Worm (Caenorhabditis elegans) whole organism, L3 larva: ENCODE measurements around the gene F35C11.2.

Experiments used
- aly-2 ChIP-seq: fragments of 150-350 bp; optimal IDR thresholded peaks from 2 replicates; lab custom pipeline; 2014; ENCODE audit warnings: missing biosample characterization, missing genetic modification characterization
- ceh-82 ChIP-seq: fragments of 150-350 bp; optimal IDR thresholded peaks from 2 replicates; lab custom pipeline; 2014; ENCODE audit warnings: missing biosample characterization, missing genetic modification characterization
- ceh-9 ChIP-seq: sonication (generic microtip); optimal IDR thresholded peaks from 2 replicates; lab custom pipeline; 2018; ENCODE audit warnings: missing biosample characterization, missing genetic modification characterization
- daf-12 ChIP-seq: fragments of 150-350 bp; optimal IDR thresholded peaks from 2 replicates; lab custom pipeline; 2014; ENCODE audit warnings: missing biosample characterization, missing genetic modification reagents, missing genetic modification characterization
- egl-27 ChIP-seq: sonication (generic microtip); optimal IDR thresholded peaks from 4 replicates; lab custom pipeline; 2017; ENCODE audit warnings: missing biosample characterization, missing genetic modification reagents, missing genetic modification characterization
- egl-5 ChIP-seq: fragments of 150-350 bp; optimal IDR thresholded peaks from 2 replicates; lab custom pipeline; 2017; ENCODE audit warnings: missing biosample characterization, missing genetic modification reagents, missing genetic modification characterization, inconsistent platforms
- elt-1 ChIP-seq: fragments of 150-350 bp; optimal IDR thresholded peaks from 2 replicates; lab custom pipeline; 2014; ENCODE audit warnings: missing biosample characterization, missing genetic modification characterization
- elt-2 ChIP-seq: sonication (generic microtip); optimal IDR thresholded peaks from 2 replicates; lab custom pipeline; 2016; ENCODE audit warnings: missing genetic modification reagents, mild to moderate bottlenecking, missing genetic modification characterization, missing compliant biosample characterization
- elt-3 ChIP-seq, 3 experiments: fragments of 150-350 bp in 1 of 3; sonication (generic microtip) in 2 of 3; optimal IDR thresholded peaks; 2 replicates in 2 of 3; 4 replicates in 1 of 3; lab custom pipeline; 2014 to 2017; ENCODE audit warnings: missing biosample characterization in 3 of 3, missing genetic modification characterization in 3 of 3
- fkh-10 ChIP-seq: sonication (generic microtip); optimal IDR thresholded peaks from 2 replicates; lab custom pipeline; 2017; ENCODE audit warnings: missing biosample characterization, missing genetic modification reagents, missing genetic modification characterization
- fos-1 ChIP-seq: fragments of 150-350 bp; optimal IDR thresholded peaks from 2 replicates; lab custom pipeline; 2014; ENCODE audit warnings: missing biosample characterization, missing genetic modification characterization
- hmg-11 ChIP-seq: sonication (generic microtip); optimal IDR thresholded peaks from 2 replicates; lab custom pipeline; 2016; ENCODE audit warnings: missing genetic modification characterization, missing compliant biosample characterization
- lin-39 ChIP-seq: fragments of 150-350 bp; optimal IDR thresholded peaks from 2 replicates; lab custom pipeline; 2018; ENCODE audit warnings: missing biosample characterization, missing genetic modification reagents, missing genetic modification characterization
- lsy-12 ChIP-seq: sonication (generic microtip); optimal IDR thresholded peaks from 2 replicates; lab custom pipeline; 2016; ENCODE audit warnings: mild to moderate bottlenecking, missing genetic modification characterization, missing compliant biosample characterization
- mml-1 ChIP-seq: fragments of 150-350 bp; sonication (generic microtip); optimal IDR thresholded peaks from 3 replicates; lab custom pipeline; 2014; ENCODE audit warnings: missing biosample characterization, missing genetic modification characterization
- nfya-1 ChIP-seq: sonication (generic microtip); optimal IDR thresholded peaks from 2 replicates; lab custom pipeline; 2017; ENCODE audit warnings: missing genetic modification characterization, mild to moderate bottlenecking, missing compliant biosample characterization, antibody characterized with exemption, moderate library complexity; ENCODE audit not compliant: insufficient read depth
- nhr-11 ChIP-seq: fragments of 150-350 bp; optimal IDR thresholded peaks from 2 replicates; lab custom pipeline; 2014; ENCODE audit warnings: missing biosample characterization, missing genetic modification characterization
- nhr-12 ChIP-seq: fragments of 150-350 bp; optimal IDR thresholded peaks from 2 replicates; lab custom pipeline; 2014; ENCODE audit warnings: missing biosample characterization, missing genetic modification characterization
- nhr-237 ChIP-seq: fragments of 150-350 bp; optimal IDR thresholded peaks from 2 replicates; lab custom pipeline; 2014; ENCODE audit warnings: missing biosample characterization, missing genetic modification characterization
- nhr-25 ChIP-seq: sonication (generic microtip); optimal IDR thresholded peaks from 2 replicates; lab custom pipeline; 2017; ENCODE audit warnings: missing biosample characterization, missing genetic modification characterization
- nhr-67 ChIP-seq: fragments of 150-350 bp; optimal IDR thresholded peaks from 2 replicates; lab custom pipeline; 2014; ENCODE audit warnings: missing biosample characterization, missing genetic modification characterization
- nhr-76 ChIP-seq: fragments of 150-350 bp; sonication (generic microtip); optimal IDR thresholded peaks from 5 replicates; lab custom pipeline; 2014; ENCODE audit warnings: missing biosample characterization, missing genetic modification characterization
- pha-4 ChIP-seq: fragments of 150-350 bp; optimal IDR thresholded peaks from 2 replicates; lab custom pipeline; 2014; ENCODE audit warnings: missing biosample characterization, missing genetic modification reagents, missing genetic modification characterization
- pqm-1 ChIP-seq: fragments of 150-350 bp; optimal IDR thresholded peaks from 2 replicates; lab custom pipeline; 2017; ENCODE audit warnings: missing biosample characterization, missing genetic modification characterization, inconsistent platforms
- skn-1 ChIP-seq: fragments of 150-350 bp; optimal IDR thresholded peaks from 2 replicates; lab custom pipeline; 2014; ENCODE audit warnings: missing biosample characterization, missing genetic modification characterization
- tbx-2 ChIP-seq: sonication (generic microtip); optimal IDR thresholded peaks from 2 replicates; lab custom pipeline; 2016; ENCODE audit warnings: mild to moderate bottlenecking, missing genetic modification characterization, missing compliant biosample characterization
- unc-39 ChIP-seq: sonication (generic microtip); optimal IDR thresholded peaks from 4 replicates; lab custom pipeline; 2017; ENCODE audit warnings: missing biosample characterization, missing genetic modification characterization
- unc-62 ChIP-seq: fragments of 150-350 bp; sonication (generic microtip); optimal IDR thresholded peaks from 4 replicates; lab custom pipeline; 2014; ENCODE audit warnings: missing biosample characterization, missing genetic modification reagents, missing genetic modification characterization
- zag-1 ChIP-seq: fragments of 150-350 bp; optimal IDR thresholded peaks from 2 replicates; lab custom pipeline; 2014; ENCODE audit warnings: missing biosample characterization, missing genetic modification characterization
- ztf-11 ChIP-seq: fragments of 150-350 bp; optimal IDR thresholded peaks from 2 replicates; lab custom pipeline; 2014; ENCODE audit warnings: missing biosample characterization, missing genetic modification characterization

Gene F35C11.2

DNA sequence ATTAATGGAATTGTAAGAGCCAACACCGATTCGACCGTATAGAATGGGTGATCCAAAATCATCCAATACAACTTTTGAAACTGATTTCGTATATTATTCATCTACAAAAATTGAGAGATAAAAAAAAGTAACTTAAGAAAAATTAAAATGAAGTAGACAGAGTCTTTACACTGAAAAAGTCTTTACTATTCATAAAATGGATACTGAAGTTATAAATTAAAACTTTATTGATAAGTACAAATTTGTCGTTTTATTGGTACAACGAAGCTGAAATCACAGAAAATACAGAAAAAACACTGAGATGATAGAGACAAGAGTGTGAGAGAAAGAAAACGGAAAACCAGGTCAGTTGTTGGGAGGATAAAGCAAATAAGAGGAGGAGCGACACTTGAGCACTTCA, 34.3 kb downstream of the F35C11.2 start, which contains the start of gene M110.10:
Gene M110.10 (minus strand): TSS at position 101 of the 400 bp plus-strand sequence.
- TF ChIP-seq pha-4 (tag; lab: Kevin White, UChicago) (peak; percentile 7), unc-39 (tag; lab: Kevin White, UChicago) (no peak)

DNA sequence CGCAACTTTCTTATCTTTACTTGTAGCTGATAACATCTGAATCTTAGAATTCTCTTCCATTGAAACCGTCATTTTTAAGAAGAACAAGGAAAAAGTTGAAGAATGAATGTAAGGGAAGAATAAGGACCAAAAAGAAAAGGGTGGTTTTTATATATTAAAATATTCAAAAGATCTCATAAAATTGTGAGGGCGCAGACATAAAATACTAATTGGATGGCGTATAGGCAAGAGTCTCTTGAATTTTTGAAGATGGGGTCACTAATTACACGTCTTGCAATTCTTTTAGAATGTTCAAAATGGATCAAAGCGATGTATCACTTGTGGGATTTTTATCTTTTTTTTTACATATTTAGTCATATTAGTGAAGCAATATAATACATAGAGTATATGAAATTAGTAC, 36.0 kb downstream of the F35C11.2 start, which contains the start of gene twk-3:
Gene twk-3 (minus strand): TSS at position 101 of the 400 bp plus-strand sequence.
- TF ChIP-seq tbx-2 (tag; lab: Kevin White, UChicago) (no peak), nhr-12 (tag; lab: Kevin White, UChicago) (no peak), ztf-11 (tag; lab: Kevin White, UChicago) (no peak), elt-3 (tag; optimal IDR thresholded peaks at IDR 0.05; lab: Kevin White, UChicago) (no peak)

DNA sequence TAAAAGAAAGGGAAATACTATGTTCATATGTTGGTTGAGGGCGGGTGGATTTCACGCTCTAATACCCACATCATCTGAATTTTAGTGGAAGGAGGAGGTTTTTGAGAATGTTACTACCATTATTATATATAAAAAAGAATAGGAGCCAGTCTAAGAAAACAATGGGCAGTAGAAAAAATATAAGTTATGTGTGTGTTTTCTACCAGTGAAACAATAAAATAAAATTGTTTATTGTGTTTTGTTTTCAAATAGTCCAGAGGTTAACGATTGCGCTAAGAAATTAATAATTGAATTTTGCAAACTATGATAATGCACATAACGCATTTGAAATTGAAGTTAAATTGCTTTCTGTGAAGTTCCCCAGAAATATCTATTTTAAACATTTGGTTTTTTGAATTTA, 39.2 kb downstream of the F35C11.2 start, which contains the start of gene M110.8:
Gene M110.8 (minus strand): TSS at position 101 of the 400 bp plus-strand sequence.
- TF ChIP-seq zag-1 (tag; lab: Kevin White, UChicago) (no peak), nfya-1 (tag; lab: Kevin White, UChicago) (no peak), aly-2 (tag; lab: Kevin White, UChicago) (no peak), lsy-12 (no peak)

DNA sequence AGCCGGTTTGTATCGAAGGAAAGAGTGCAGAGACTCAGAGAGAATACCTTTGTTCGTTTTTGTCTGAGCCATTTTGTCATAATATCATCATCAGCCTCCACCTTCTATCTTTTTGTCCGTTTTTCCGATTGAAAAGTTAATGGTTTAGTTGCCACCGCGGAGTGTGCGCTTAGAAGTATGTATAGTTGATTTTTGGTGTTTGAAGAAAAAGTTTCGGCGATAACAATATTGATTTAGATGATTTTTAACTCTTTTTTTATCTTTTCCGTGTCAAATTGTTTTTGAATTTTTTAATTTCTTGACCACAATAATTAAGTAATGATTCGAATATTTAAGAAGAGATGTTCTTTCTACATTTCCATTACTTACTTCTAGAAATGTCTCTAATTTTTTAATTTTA, 43.0 kb downstream of the F35C11.2 start:
- TF ChIP-seq zag-1 (tag; lab: Kevin White, UChicago), result no peak
- no peak for TF ChIP-seq daf-12 (tag; lab: Kevin White, UChicago)
- TF ChIP-seq unc-62 (GFP tag; lab: Kevin White, UChicago), result no peak
- peak; percentile 63 for TF ChIP-seq elt-2 (tag; lab: Kevin White, UChicago)
- peak; percentile 18 for TF ChIP-seq pha-4 (tag; lab: Kevin White, UChicago)
- TF ChIP-seq skn-1 (tag; lab: Kevin White, UChicago), result peak; percentile 40
- TF ChIP-seq mml-1 (tag; lab: Kevin White, UChicago), result no peak
- no peak for TF ChIP-seq fos-1 (tag; lab: Kevin White, UChicago)
- TF ChIP-seq hmg-11 (tag; lab: Kevin White, UChicago), result no peak
- TF ChIP-seq pqm-1 (tag; lab: Kevin White, UChicago), result peak; percentile 2
- TF ChIP-seq, all 47 proteins: peak for 4

DNA sequence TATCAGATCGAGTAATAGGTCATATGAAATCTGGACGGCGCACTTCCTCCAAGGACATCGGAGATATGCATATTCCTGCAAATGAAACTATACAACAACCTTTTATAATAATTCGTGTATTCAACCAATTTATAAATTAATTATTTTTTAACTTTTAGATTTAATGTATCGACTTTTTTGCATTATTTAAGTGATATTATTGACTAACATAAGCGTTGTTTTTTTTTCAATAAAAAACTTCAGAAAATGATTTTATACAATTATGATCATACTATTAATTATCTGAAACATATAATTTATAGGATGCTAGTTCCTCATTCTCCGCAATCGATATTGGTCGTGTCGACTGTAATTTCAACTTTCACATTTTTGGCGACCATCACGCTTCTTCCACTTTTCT, 44.6 kb downstream of the F35C11.2 start, which contains the start of gene col-76:
Gene col-76 (plus strand): TSS at position 301 of the 400 bp plus-strand sequence.
- TF ChIP-seq lin-39 (no peak), fos-1 (tag; lab: Kevin White, UChicago) (no peak), nhr-76 (no peak), ceh-9 (no peak)

DNA sequence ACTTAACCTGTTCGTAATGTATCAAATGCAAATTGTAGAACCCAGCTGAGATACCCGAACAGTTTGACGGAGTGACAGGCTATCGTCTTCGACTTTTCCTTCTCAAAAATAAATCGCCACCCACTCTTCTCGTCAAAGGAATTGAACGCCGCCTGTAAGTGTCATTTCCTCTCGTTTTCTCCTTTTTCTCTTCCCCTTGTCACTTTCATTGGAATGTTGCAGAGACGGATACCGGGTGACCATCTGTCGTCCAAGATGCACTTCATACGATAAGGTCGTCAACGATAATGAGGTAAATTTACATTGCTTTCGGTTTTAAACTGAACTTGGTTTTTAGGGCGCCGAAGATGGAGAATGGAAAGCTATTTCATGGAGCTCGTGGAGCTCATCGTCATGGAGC, 48.8 kb downstream of the F35C11.2 start:
- TF ChIP-seq nhr-25 (peak; percentile 62), nhr-76 (no peak)

DNA sequence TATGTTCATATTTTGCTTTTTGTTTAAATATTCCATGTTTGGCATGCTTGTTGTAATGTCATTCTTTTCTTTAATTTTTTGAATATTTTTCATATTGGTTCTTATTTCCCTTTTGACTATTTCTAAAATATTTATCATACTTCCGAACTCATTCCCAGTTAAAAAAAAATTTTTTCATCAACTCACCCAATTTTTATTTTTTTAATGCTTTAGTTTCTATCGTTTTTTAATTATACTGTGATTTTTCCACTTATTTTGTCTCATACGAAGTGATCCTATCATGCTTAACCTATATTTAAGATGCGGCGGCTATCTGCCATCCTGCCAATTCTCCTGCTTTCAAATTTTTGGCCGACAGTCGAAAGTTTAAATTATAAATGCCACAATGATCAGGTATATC, 50.1 kb downstream of the F35C11.2 start, which contains the start of gene qua-1:
Gene qua-1 (plus strand): TSS at position 301 of the 400 bp plus-strand sequence.
- TF ChIP-seq lsy-12, result no peak
- TF ChIP-seq pqm-1 (tag; lab: Kevin White, UChicago), result no peak
- no peak for TF ChIP-seq nhr-11 (tag; lab: Kevin White, UChicago)
- no peak for TF ChIP-seq nhr-67
- no peak for TF ChIP-seq ztf-11 (tag; lab: Kevin White, UChicago)
- TF ChIP-seq fkh-10, result no peak
- no peak for TF ChIP-seq nhr-237
- TF ChIP-seq tbx-2 (tag; lab: Kevin White, UChicago), result no peak
- TF ChIP-seq egl-27, result no peak
- TF ChIP-seq unc-39 (tag; lab: Kevin White, UChicago), result no peak
- no peak for TF ChIP-seq egl-5 (tag; lab: Kevin White, UChicago)
- no peak for TF ChIP-seq ceh-82 (tag; lab: Kevin White, UChicago)
- no peak for TF ChIP-seq skn-1 (tag; lab: Kevin White, UChicago)
- TF ChIP-seq nhr-25, result no peak
- TF ChIP-seq nhr-76, result no peak
- no peak for TF ChIP-seq elt-1 (tag; lab: Kevin White, UChicago)
